Worm (Caenorhabditis elegans): Measurements from ENCODE around the gene dhs-6.

DNA sequence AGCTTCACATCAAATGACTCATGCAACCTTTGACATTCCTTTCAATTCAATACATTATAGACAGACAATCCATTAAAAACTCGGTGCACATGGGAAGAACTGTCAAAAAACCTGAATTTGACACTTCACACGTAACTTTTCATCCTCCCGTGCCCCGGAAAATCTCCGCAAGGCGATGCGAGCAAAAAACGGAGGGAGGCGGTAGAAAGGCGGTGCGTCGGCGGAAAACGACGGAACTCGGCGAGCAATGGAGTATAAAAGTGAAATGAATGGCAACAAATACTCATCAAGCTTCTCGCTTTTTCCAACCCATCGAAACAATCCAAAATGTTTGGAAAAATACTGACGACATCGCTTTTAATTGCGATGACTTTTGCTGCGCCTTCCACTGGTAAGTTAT, 41.1 kb downstream of the dhs-6 start, which contains the start of gene T25E4.1:
- no peak for TF ChIP-seq dmd-4 (tag; optimal IDR thresholded peaks at IDR 0.05; ENCODE audit: borderline replicate concordance)
- no peak for TF ChIP-seq C38D4.7 (GFP tag; optimal IDR thresholded peaks at IDR 0.05)
- TF ChIP-seq fkh-6 (tag; optimal IDR thresholded peaks at IDR 0.05): no peak
- no peak for TF ChIP-seq hlh-13 (GFP tag; optimal IDR thresholded peaks at IDR 0.05)
- no peak for TF ChIP-seq sdc-2 (tag; optimal IDR thresholded peaks at IDR 0.05)
- no peak for TF ChIP-seq unc-55 (GFP tag; optimal IDR thresholded peaks at IDR 0.05)
- no peak for TF ChIP-seq ceh-14 (tag; optimal IDR thresholded peaks at IDR 0.05)
- TF ChIP-seq fkh-10 (GFP tag; optimal IDR thresholded peaks at IDR 0.05): no peak
- TF ChIP-seq ztf-16 (tag; optimal IDR thresholded peaks at IDR 0.05): no peak
- TF ChIP-seq ceh-45 (GFP tag; IDR thresholded peaks at IDR 0.05): no peak
- TF ChIP-seq nhr-11 (tag; optimal IDR thresholded peaks at IDR 0.05): no peak
- TF ChIP-seq ceh-22 (tag; optimal IDR thresholded peaks at IDR 0.05): no peak

Data from whole organism, late embryonic.